Worm (Caenorhabditis elegans) whole organism, L1 larva: ENCODE data around the gene F38B7.17.

Experiments
- C34B4.2 ChIP-seq: sonication (generic microtip); optimal IDR thresholded peaks from 2 replicates; lab custom pipeline; 2017; ENCODE audit warnings: mild to moderate bottlenecking, missing genetic modification characterization, missing compliant biosample characterization
- Y116A8C.19 ChIP-seq: sonication (generic microtip); optimal IDR thresholded peaks from 2 replicates; lab custom pipeline; 2016; ENCODE audit warnings: missing compliant biosample characterization, missing genetic modification characterization, borderline replicate concordance
- ceh-63 ChIP-seq: fragments of 200-800 bp; sonication (Bioruptor generic); optimal IDR thresholded peaks from 2 replicates; lab custom pipeline; 2018; ENCODE audit warnings: mild to moderate bottlenecking, missing genetic modification characterization, missing compliant biosample characterization
- ceh-82 ChIP-seq, 3 experiments: fragments of 150-350 bp in 1 of 3; sonication (generic microtip) in 2 of 3; optimal IDR thresholded peaks; 2 replicates each; lab custom pipeline; 2014 to 2017; ENCODE audit warnings: missing biosample characterization in 3 of 3, missing genetic modification characterization in 3 of 3
- ceh-90 ChIP-seq: sonication (generic microtip); optimal IDR thresholded peaks from 2 replicates; lab custom pipeline; 2016; ENCODE audit warnings: missing genetic modification characterization, missing compliant biosample characterization
- ces-1 ChIP-seq: fragments of 150-350 bp; optimal IDR thresholded peaks from 2 replicates; lab custom pipeline; 2014; ENCODE audit warnings: missing biosample characterization, missing genetic modification reagents, missing genetic modification characterization
- dpl-1 ChIP-seq, 3 experiments: fragments of 150-350 bp in 2 of 3; sonication (generic microtip) in 1 of 3; optimal IDR thresholded peaks; 2 replicates each; lab custom pipeline; 2014 to 2017; ENCODE audit warnings: missing biosample characterization in 3 of 3, missing genetic modification characterization in 3 of 3, missing genetic modification reagents in 3 of 3
- efl-1 ChIP-seq, 4 experiments: fragments of 150-350 bp; optimal IDR thresholded peaks in 3 of 4; peaks in 1 of 4; 1 replicate in 1 of 4; 2 replicates in 3 of 4; lab custom pipeline; 2014; ENCODE audit warnings: missing biosample characterization in 2 of 4, missing genetic modification characterization in 2 of 4, missing genetic modification reagents in 2 of 4
- efl-3 ChIP-seq: fragments of 200-800 bp; sonication (Bioruptor generic); optimal IDR thresholded peaks from 2 replicates; lab custom pipeline; 2018; ENCODE audit warnings: mild to moderate bottlenecking, missing genetic modification characterization, missing compliant biosample characterization
- egl-27 ChIP-seq, 2 experiments: fragments of 150-350 bp in 1 of 2; sonication (generic microtip); optimal IDR thresholded peaks; 3 replicates each; lab custom pipeline; 2017 to 2018; ENCODE audit warnings: missing biosample characterization in 2 of 2, missing genetic modification characterization in 2 of 2, missing genetic modification reagents in 2 of 2
- elt-2 ChIP-seq: sonication (generic microtip); optimal IDR thresholded peaks from 2 replicates; lab custom pipeline; 2016; ENCODE audit warnings: missing genetic modification characterization, mild to moderate bottlenecking, inconsistent platforms, missing compliant biosample characterization, missing genetic modification reagents
- elt-3 ChIP-seq, 6 experiments: fragments of 150-350 bp in 1 of 6; sonication (generic microtip); optimal IDR thresholded peaks; 2 replicates each; lab custom pipeline; 2017 to 2018; ENCODE audit warnings: missing biosample characterization in 6 of 6, missing genetic modification characterization in 6 of 6, inconsistent platforms in 1 of 6
- ets-5 ChIP-seq: fragments of 200-800 bp; sonication (Bioruptor generic); IDR thresholded peaks from 2 replicates; pipeline ENCODE4 v1.3.6; 2022; ENCODE audit warnings: missing genetic modification characterization, missing compliant biosample characterization
- fos-1 ChIP-seq: fragments of 150-350 bp; optimal IDR thresholded peaks from 2 replicates; lab custom pipeline; 2014; ENCODE audit warnings: missing biosample characterization, missing genetic modification characterization
- grh-1 ChIP-seq: fragments of 200-800 bp; sonication (Bioruptor generic); IDR thresholded peaks from 2 replicates; pipeline ENCODE4 v1.3.6; 2022; ENCODE audit warnings: missing genetic modification reagents, missing genetic modification characterization, missing compliant biosample characterization
- hlh-4 ChIP-seq: sonication (generic microtip); optimal IDR thresholded peaks from 2 replicates; lab custom pipeline; 2016; ENCODE audit warnings: mild to moderate bottlenecking, missing genetic modification characterization, missing compliant biosample characterization
- hpl-2 ChIP-seq: fragments of 150-350 bp; optimal IDR thresholded peaks from 2 replicates; lab custom pipeline; 2014; ENCODE audit warnings: missing biosample characterization, missing genetic modification reagents, missing genetic modification characterization
- irx-1 ChIP-seq: sonication (generic microtip); optimal IDR thresholded peaks from 2 replicates; lab custom pipeline; 2016; ENCODE audit warnings: missing genetic modification characterization, missing compliant biosample characterization
- jun-1 ChIP-seq: fragments of 150-350 bp; optimal IDR thresholded peaks from 2 replicates; lab custom pipeline; 2014; ENCODE audit warnings: missing biosample characterization, missing genetic modification reagents, missing genetic modification characterization
- lin-13 ChIP-seq: fragments of 150-350 bp; optimal IDR thresholded peaks from 2 replicates; lab custom pipeline; 2014; ENCODE audit warnings: missing biosample characterization, missing genetic modification reagents, missing genetic modification characterization
- lin-14 ChIP-seq: fragments of 200-800 bp; sonication (Bioruptor generic); optimal IDR thresholded peaks from 2 replicates; lab custom pipeline; 2018; ENCODE audit warnings: mild to moderate bottlenecking, missing genetic modification characterization, moderate library complexity, missing compliant biosample characterization
- lin-35 ChIP-seq, 2 experiments: fragments of 150-350 bp; optimal IDR thresholded peaks; 2 replicates each; lab custom pipeline; 2014; ENCODE audit warnings: missing biosample characterization in 2 of 2, missing genetic modification characterization in 2 of 2, missing genetic modification reagents in 2 of 2
- lir-3 ChIP-seq: sonication (generic microtip); optimal IDR thresholded peaks from 2 replicates; lab custom pipeline; 2016; ENCODE audit warnings: mild to moderate bottlenecking, missing genetic modification characterization, moderate library complexity, missing compliant biosample characterization; ENCODE audit not compliant: poor library complexity
- lsy-2 ChIP-seq, 2 experiments: fragments of 150-350 bp; optimal IDR thresholded peaks; 2 replicates each; lab custom pipeline; 2014; ENCODE audit warnings: missing biosample characterization in 2 of 2, missing genetic modification characterization in 2 of 2
- mdl-1 ChIP-seq, 2 experiments: fragments of 150-350 bp; optimal IDR thresholded peaks; 2 replicates each; lab custom pipeline; 2014 to 2017; ENCODE audit warnings: missing biosample characterization in 2 of 2, missing genetic modification characterization in 2 of 2, inconsistent platforms in 1 of 2
- mep-1 ChIP-seq: fragments of 150-350 bp; optimal IDR thresholded peaks from 2 replicates; lab custom pipeline; 2014; ENCODE audit warnings: missing biosample characterization, missing genetic modification characterization
- nhr-11 ChIP-seq: fragments of 150-350 bp; optimal IDR thresholded peaks from 2 replicates; lab custom pipeline; 2014; ENCODE audit warnings: missing biosample characterization, missing genetic modification characterization
- nhr-20 ChIP-seq: sonication (generic microtip); optimal IDR thresholded peaks from 2 replicates; lab custom pipeline; 2016; ENCODE audit warnings: mild to moderate bottlenecking, missing genetic modification characterization, missing compliant biosample characterization
- nhr-237 ChIP-seq: fragments of 150-350 bp; optimal IDR thresholded peaks from 2 replicates; lab custom pipeline; 2014; ENCODE audit warnings: missing biosample characterization, missing genetic modification characterization
- nhr-28 ChIP-seq: fragments of 150-350 bp; optimal IDR thresholded peaks from 2 replicates; lab custom pipeline; 2014; ENCODE audit warnings: missing biosample characterization, missing genetic modification characterization
- nhr-47 ChIP-seq: sonication (generic microtip); optimal IDR thresholded peaks from 2 replicates; lab custom pipeline; 2016; ENCODE audit warnings: mild to moderate bottlenecking, missing genetic modification characterization, moderate library complexity, missing compliant biosample characterization
- nhr-76 ChIP-seq: sonication (generic microtip); optimal IDR thresholded peaks from 2 replicates; lab custom pipeline; 2017; ENCODE audit warnings: missing biosample characterization, missing genetic modification characterization
- nhr-77 ChIP-seq: fragments of 150-350 bp; optimal IDR thresholded peaks from 2 replicates; lab custom pipeline; 2014; ENCODE audit warnings: missing biosample characterization, missing genetic modification characterization
- nhr-84 ChIP-seq: sonication (generic microtip); optimal IDR thresholded peaks from 2 replicates; lab custom pipeline; 2017; ENCODE audit warnings: missing biosample characterization, missing genetic modification characterization
- nhr-90 ChIP-seq: sonication (generic microtip); optimal IDR thresholded peaks from 2 replicates; lab custom pipeline; 2016; ENCODE audit warnings: mild to moderate bottlenecking, missing genetic modification characterization, missing compliant biosample characterization; ENCODE audit not compliant: poor library complexity
- pag-3 ChIP-seq: sonication (generic microtip); optimal IDR thresholded peaks from 2 replicates; lab custom pipeline; 2017; ENCODE audit warnings: missing genetic modification characterization, mild to moderate bottlenecking, missing compliant biosample characterization, antibody characterized with exemption, borderline replicate concordance; ENCODE audit not compliant: insufficient read depth
- pqm-1 ChIP-seq: sonication (generic microtip); optimal IDR thresholded peaks from 3 replicates; lab custom pipeline; 2017; ENCODE audit warnings: missing biosample characterization, missing genetic modification characterization
- rnt-1 ChIP-seq: sonication (generic microtip); optimal IDR thresholded peaks from 2 replicates; lab custom pipeline; 2016; ENCODE audit warnings: mild to moderate bottlenecking, missing genetic modification characterization, moderate library complexity, missing compliant biosample characterization
- skn-1 ChIP-seq: fragments of 150-350 bp; optimal IDR thresholded peaks from 2 replicates; lab custom pipeline; 2014; ENCODE audit warnings: missing biosample characterization, missing genetic modification characterization
- snu-23 ChIP-seq: sonication (generic microtip); optimal IDR thresholded peaks from 2 replicates; lab custom pipeline; 2016; ENCODE audit warnings: missing genetic modification characterization, missing compliant biosample characterization
- swsn-7 ChIP-seq: sonication (generic microtip); optimal IDR thresholded peaks from 2 replicates; lab custom pipeline; 2016; ENCODE audit warnings: missing genetic modification characterization, missing compliant biosample characterization
- unc-130 ChIP-seq: fragments of 150-350 bp; optimal IDR thresholded peaks from 2 replicates; lab custom pipeline; 2017; ENCODE audit warnings: missing biosample characterization, missing genetic modification characterization, inconsistent platforms
- unc-98 ChIP-seq: fragments of 200-800 bp; sonication (Bioruptor generic); IDR thresholded peaks from 2 replicates; pipeline ENCODE4 v1.3.6; 2022; ENCODE audit warnings: missing genetic modification characterization, missing compliant biosample characterization
- ztf-11 ChIP-seq, 2 experiments: sonication (generic microtip); optimal IDR thresholded peaks; 2 replicates each; lab custom pipeline; 2016 to 2017; ENCODE audit warnings: missing genetic modification characterization in 2 of 2, missing biosample characterization in 1 of 2, missing compliant biosample characterization in 1 of 2
- ztf-4 ChIP-seq: fragments of 150-350 bp; optimal IDR thresholded peaks from 2 replicates; lab custom pipeline; 2014; ENCODE audit warnings: missing biosample characterization, missing genetic modification characterization

The F38B7.17 gene

ce11 chrV:11534495-11535189, 14.1 kb downstream of the F38B7.17 start (continued):
- TF ChIP-seq hpl-2 (GFP tag; lab: Kevin White, UChicago), result peak; percentile 21
- peak in 1 of 3 experiments; percentile 28 for TF ChIP-seq dpl-1 (GFP tag; optimal IDR thresholded peaks at IDR 0.05; lab: Kevin White, UChicago)
- TF ChIP-seq nhr-76 (tag; lab: Kevin White, UChicago), result no peak
- TF ChIP-seq unc-98 (GFP tag; lab: Robert Waterston, UW), result no peak
- TF ChIP-seq pqm-1 (tag; lab: Kevin White, UChicago), result no peak
- TF ChIP-seq rnt-1 (tag; lab: Kevin White, UChicago), result peak; percentile 48
- no peak for TF ChIP-seq fos-1
- TF ChIP-seq egl-27 (tag; optimal IDR thresholded peaks at IDR 0.05; lab: Kevin White, UChicago), result no peak
- peak; percentile 6 for TF ChIP-seq unc-130 (tag; lab: Kevin White, UChicago)
- TF ChIP-seq mep-1, result peak; percentile 11
- no peak for TF ChIP-seq ztf-4 (tag; lab: Kevin White, UChicago)
- TF ChIP-seq nhr-28, result no peak
- TF ChIP-seq ets-5 (GFP tag; lab: Robert Waterston, UW), result no peak

- TF ChIP-seq Y116A8C.19, result no peak
- TF ChIP-seq rnt-1 (tag; lab: Kevin White, UChicago), result no peak
- peak; percentile 17 for TF ChIP-seq ceh-63 (GFP tag; lab: Kevin White, UChicago)
- TF ChIP-seq swsn-7 (tag; lab: Kevin White, UChicago), result no peak
- no peak for TF ChIP-seq irx-1 (tag; lab: Kevin White, UChicago)
- no peak for TF ChIP-seq hlh-4 (tag; lab: Kevin White, UChicago)
Observed at ce11 chrV:11533365-11533949, 15.3 kb downstream of the F38B7.17 start.

- no peak for TF ChIP-seq ceh-90 (tag; lab: Kevin White, UChicago)
- TF ChIP-seq ztf-11 (tag; optimal IDR thresholded peaks at IDR 0.05; lab: Kevin White, UChicago), result no peak
- TF ChIP-seq rnt-1 (tag; lab: Kevin White, UChicago), result peak; percentile 41
- peak; percentile 96 for TF ChIP-seq grh-1 (GFP tag; lab: Robert Waterston, UW)
- no peak for TF ChIP-seq nhr-47 (tag; lab: Kevin White, UChicago)
- TF ChIP-seq nhr-11 (tag; lab: Kevin White, UChicago), result no peak
- TF ChIP-seq nhr-90 (tag; lab: Kevin White, UChicago), result peak; percentile 60
- TF ChIP-seq ceh-82 (tag; optimal IDR thresholded peaks at IDR 0.05; lab: Kevin White, UChicago), result no peak
- TF ChIP-seq efl-1 (optimal IDR thresholded peaks at IDR 0.05; lab: Kevin White, UChicago), result peak; percentile 1 to 14
- TF ChIP-seq efl-1 (GFP tag; optimal IDR thresholded peaks at IDR 0.05 in 1 of 2; lab: Kevin White, UChicago), result peak in 1 of 2 experiments; percentile 90
- TF ChIP-seq swsn-7 (tag; lab: Kevin White, UChicago), result peak; percentile 9
- TF ChIP-seq lir-3 (tag; lab: Kevin White, UChicago), result no peak
- no peak for TF ChIP-seq nhr-77 (tag; lab: Kevin White, UChicago)
- TF ChIP-seq nhr-237 (tag; lab: Kevin White, UChicago), result no peak
- peak in 1 of 2 experiments; percentile 58 for TF ChIP-seq egl-27 (tag; optimal IDR thresholded peaks at IDR 0.05; lab: Kevin White, UChicago)
- no peak for TF ChIP-seq nhr-84
- no peak for TF ChIP-seq C34B4.2 (tag; lab: Kevin White, UChicago)
- TF ChIP-seq skn-1 (tag; lab: Kevin White, UChicago), result peak; percentile 27
- TF ChIP-seq nhr-20 (tag; lab: Kevin White, UChicago), result peak; percentile 63
- TF ChIP-seq nhr-76 (tag; lab: Kevin White, UChicago), result no peak
- TF ChIP-seq elt-3 (tag; optimal IDR thresholded peaks at IDR 0.05; lab: Kevin White, UChicago), result peak in 4 of 6 experiments; percentile 20 to 71 (median 39)
- peak; percentile 13 for TF ChIP-seq efl-3 (GFP tag; lab: Kevin White, UChicago)
- peak in 1 of 2 experiments; percentile 57 for TF ChIP-seq mdl-1 (tag; optimal IDR thresholded peaks at IDR 0.05; lab: Kevin White, UChicago)
- TF ChIP-seq pag-3 (tag; lab: Kevin White, UChicago), result peak; percentile 59
- no peak for TF ChIP-seq ces-1
- TF ChIP-seq lin-14 (GFP tag; lab: Kevin White, UChicago), result peak; percentile 88
- TF ChIP-seq snu-23 (GFP tag; lab: Kevin White, UChicago), result peak; percentile 51
- no peak for TF ChIP-seq elt-2
- TF ChIP-seq lsy-2 (tag; optimal IDR thresholded peaks at IDR 0.05; lab: Kevin White, UChicago), result peak in 1 of 2 experiments; percentile 50
- peak; percentile 13 for TF ChIP-seq lin-13 (GFP tag; lab: Kevin White, UChicago)
- TF ChIP-seq lin-35 (GFP tag; optimal IDR thresholded peaks at IDR 0.05; lab: Kevin White, UChicago), result peak in 1 of 2 experiments; percentile 31
- peak in 1 of 3 experiments; percentile 8 for TF ChIP-seq dpl-1 (GFP tag; optimal IDR thresholded peaks at IDR 0.05; lab: Kevin White, UChicago)
- peak; percentile 14 for TF ChIP-seq jun-1 (tag; lab: Kevin White, UChicago)
Observed at ce11 chrV:11532964-11533363, 15.8 kb downstream of the F38B7.17 start.
